Worm (Caenorhabditis elegans): Measurements from ENCODE around the gene ceh-31.

The ceh-31 gene

DNA sequence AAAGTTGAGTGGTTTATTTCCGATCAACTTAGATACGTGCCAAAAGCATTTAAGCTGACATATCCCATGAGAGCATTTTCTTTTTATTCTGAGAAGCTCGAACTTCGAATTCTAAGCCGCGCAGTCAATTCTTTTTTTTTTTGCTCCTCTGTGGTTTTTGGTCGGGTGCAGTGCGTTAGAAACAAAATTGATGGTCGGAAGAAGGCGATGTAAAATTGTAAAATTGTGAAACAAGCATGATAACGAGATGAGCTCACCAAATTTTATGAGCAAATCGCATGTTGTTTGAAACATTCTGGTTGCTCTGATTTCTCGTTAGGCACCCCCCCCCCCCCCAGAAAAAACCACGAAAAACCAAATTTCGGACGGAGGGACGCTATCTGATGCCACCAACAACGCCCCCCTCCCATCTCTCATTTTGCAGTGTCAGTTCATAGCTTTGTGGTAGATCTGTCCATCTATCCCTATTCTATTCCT is 45.5 kb downstream of the ceh-31 start, which contains the start of gene aqp-7:
aqp-7 (plus strand) TSS at position 427 of the 477 bp plus-strand sequence.
- no peak for TF ChIP-seq zag-1 (tag; optimal IDR thresholded peaks at IDR 0.05)
- TF ChIP-seq duxl-1 (tag; optimal IDR thresholded peaks at IDR 0.05; ENCODE audit: poor library complexity), result no peak
- TF ChIP-seq daf-8 (GFP tag; IDR thresholded peaks at IDR 0.05), result no peak
- TF ChIP-seq aha-1 (tag), result peak; percentile 30
- no peak for TF ChIP-seq nhr-11 (tag; optimal IDR thresholded peaks at IDR 0.05)
- TF ChIP-seq nhr-10 (tag; optimal IDR thresholded peaks at IDR 0.05), result no peak
- TF ChIP-seq nhr-77 (tag; optimal IDR thresholded peaks at IDR 0.05), result no peak
- no peak for TF ChIP-seq Y5F2A.4 (GFP tag; optimal IDR thresholded peaks at IDR 0.05)
- no peak for TF ChIP-seq daf-12 (tag; optimal IDR thresholded peaks at IDR 0.05)
- TF ChIP-seq T20F7.1 (GFP tag; optimal IDR thresholded peaks at IDR 0.05), result no peak
- no peak for TF ChIP-seq ceh-44 (GFP tag; IDR thresholded peaks at IDR 0.05)
- TF ChIP-seq mep-1 (tag; optimal IDR thresholded peaks at IDR 0.05), result peak; percentile 3
- TF ChIP-seq ama-1 (optimal IDR thresholded peaks at IDR 0.05), result no peak
- TF ChIP-seq lin-15B (tag; optimal IDR thresholded peaks at IDR 0.05), result no peak
- TF ChIP-seq aly-2 (tag; optimal IDR thresholded peaks at IDR 0.05), result no peak
- TF ChIP-seq nhr-237 (tag; optimal IDR thresholded peaks at IDR 0.05), result no peak
- no peak for TF ChIP-seq ceh-82 (tag; optimal IDR thresholded peaks at IDR 0.05)
- TF ChIP-seq D1046.2 (GFP tag; IDR thresholded peaks at IDR 0.05), result no peak
- no peak for TF ChIP-seq gei-8 (GFP tag; optimal IDR thresholded peaks at IDR 0.05)
- TF ChIP-seq hif-1 (tag; optimal IDR thresholded peaks at IDR 0.05), result peak in 1 of 2 experiments; percentile 30

DNA sequence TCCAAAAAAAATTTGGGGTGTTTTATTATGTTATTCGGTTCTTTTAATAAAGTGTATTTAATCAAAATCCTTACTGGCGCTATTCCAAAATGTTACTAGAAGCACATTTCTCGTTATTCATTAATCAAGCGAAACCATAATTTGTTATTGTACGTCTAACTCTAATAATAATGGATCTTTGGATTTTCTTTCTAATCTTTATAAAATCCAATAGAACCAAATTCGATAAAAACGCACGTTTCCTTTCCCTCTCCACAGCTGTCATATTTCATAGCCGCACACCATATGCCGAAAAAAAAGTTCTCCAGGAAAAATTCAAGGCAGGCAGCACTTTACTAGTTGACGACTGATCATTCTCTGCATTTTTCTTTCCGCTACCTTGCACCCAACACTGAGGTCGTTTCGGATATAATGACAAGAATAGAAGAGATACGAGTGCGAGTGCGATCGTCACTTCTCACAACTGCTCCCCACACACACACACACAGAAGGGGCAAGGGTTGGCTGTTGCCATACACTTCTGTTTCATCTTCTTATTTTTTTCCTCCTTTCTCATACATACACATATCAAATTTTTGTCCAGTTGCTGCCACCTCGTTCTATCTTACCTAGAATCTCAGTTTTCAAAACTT is 46.6 kb downstream of the ceh-31 start:
- TF ChIP-seq hlh-30 (tag; optimal IDR thresholded peaks at IDR 0.05; ENCODE audit: insufficient read depth), result no peak
- TF ChIP-seq nhr-25 (tag; optimal IDR thresholded peaks at IDR 0.05; ENCODE audit: borderline replicate concordance, insufficient read depth), result no peak
- no peak for TF ChIP-seq tag-97 (GFP tag; IDR thresholded peaks at IDR 0.05)
- TF ChIP-seq nhr-48 (tag; optimal IDR thresholded peaks at IDR 0.05), result no peak
- TF ChIP-seq mep-1 (tag; optimal IDR thresholded peaks at IDR 0.05), result peak; percentile 4
- TF ChIP-seq hif-1 (tag; optimal IDR thresholded peaks at IDR 0.05), result peak in 1 of 2 experiments; percentile 50
- no peak for TF ChIP-seq lin-1 (GFP tag; IDR thresholded peaks at IDR 0.05)
- no peak for TF ChIP-seq nhr-237 (tag; optimal IDR thresholded peaks at IDR 0.05)
- no peak for TF ChIP-seq lin-29 (GFP tag; IDR thresholded peaks at IDR 0.05)
- no peak for TF ChIP-seq duxl-1 (tag; optimal IDR thresholded peaks at IDR 0.05; ENCODE audit: poor library complexity)
- TF ChIP-seq rbr-2 (tag; optimal IDR thresholded peaks at IDR 0.05), result no peak
- peak in 1 of 2 experiments; percentile 27 for TF ChIP-seq lsy-2 (tag; optimal IDR thresholded peaks at IDR 0.05)
- peak; percentile 53 for TF ChIP-seq hlh-11 (tag; optimal IDR thresholded peaks at IDR 0.05)
- TF ChIP-seq aha-1 (tag), result peak; percentile 48
- no peak for TF ChIP-seq mxl-2 (GFP tag; conservative IDR thresholded peaks at IDR 0.05)
- TF ChIP-seq cey-2 (tag; optimal IDR thresholded peaks at IDR 0.05; ENCODE audit: borderline replicate concordance, insufficient read depth), result no peak
- no peak for TF ChIP-seq zip-11 (GFP tag; IDR thresholded peaks at IDR 0.05)
- TF ChIP-seq unc-62 (GFP tag; optimal IDR thresholded peaks at IDR 0.05 in 1 of 2), result peak in 1 of 2 experiments; percentile 68
- TF ChIP-seq unc-62 (tag; optimal IDR thresholded peaks at IDR 0.05), result no peak
- no peak for TF ChIP-seq daf-8 (GFP tag; IDR thresholded peaks at IDR 0.05)
- no peak for TF ChIP-seq nhr-102 (tag; optimal IDR thresholded peaks at IDR 0.05)
- no peak for TF ChIP-seq nhr-76 (tag; optimal IDR thresholded peaks at IDR 0.05)
- no peak for TF ChIP-seq zag-1 (tag; optimal IDR thresholded peaks at IDR 0.05)
- no peak for TF ChIP-seq daf-19 (GFP tag; conservative IDR thresholded peaks at IDR 0.05)
- no peak for TF ChIP-seq spr-1 (tag; optimal IDR thresholded peaks at IDR 0.05)
- no peak for TF ChIP-seq madf-5 (GFP tag; IDR thresholded peaks at IDR 0.05)
- no peak for TF ChIP-seq ceh-20 (GFP tag; IDR thresholded peaks at IDR 0.05)
- TF ChIP-seq fos-1 (tag; optimal IDR thresholded peaks at IDR 0.05), result no peak
- TF ChIP-seq Y75B8A.6 (GFP tag; IDR thresholded peaks at IDR 0.05), result no peak
- no peak for TF ChIP-seq lin-39 (tag; optimal IDR thresholded peaks at IDR 0.05)
- no peak for TF ChIP-seq ama-1 (optimal IDR thresholded peaks at IDR 0.05)
- no peak for TF ChIP-seq aly-2 (tag; optimal IDR thresholded peaks at IDR 0.05)
- TF ChIP-seq snpc-4 (tag; optimal IDR thresholded peaks at IDR 0.05), result no peak
- no peak for TF ChIP-seq nhr-77 (tag; optimal IDR thresholded peaks at IDR 0.05)
- no peak for TF ChIP-seq pqm-1 (tag; optimal IDR thresholded peaks at IDR 0.05)
- TF ChIP-seq ceh-62 (tag; optimal IDR thresholded peaks at IDR 0.05), result no peak
- TF ChIP-seq T20F7.1 (GFP tag; optimal IDR thresholded peaks at IDR 0.05), result no peak
- no peak for TF ChIP-seq nhr-111 (GFP tag; optimal IDR thresholded peaks at IDR 0.05)
- no peak for TF ChIP-seq saeg-2 (GFP tag; IDR thresholded peaks at IDR 0.05)
